Fruit fly (Drosophila melanogaster): ENCODE data around the gene CG13003.
A peak's percentile ranks its signal among the peaks of the same experiment; 100 is the strongest.

The CG13003 gene

DNA sequence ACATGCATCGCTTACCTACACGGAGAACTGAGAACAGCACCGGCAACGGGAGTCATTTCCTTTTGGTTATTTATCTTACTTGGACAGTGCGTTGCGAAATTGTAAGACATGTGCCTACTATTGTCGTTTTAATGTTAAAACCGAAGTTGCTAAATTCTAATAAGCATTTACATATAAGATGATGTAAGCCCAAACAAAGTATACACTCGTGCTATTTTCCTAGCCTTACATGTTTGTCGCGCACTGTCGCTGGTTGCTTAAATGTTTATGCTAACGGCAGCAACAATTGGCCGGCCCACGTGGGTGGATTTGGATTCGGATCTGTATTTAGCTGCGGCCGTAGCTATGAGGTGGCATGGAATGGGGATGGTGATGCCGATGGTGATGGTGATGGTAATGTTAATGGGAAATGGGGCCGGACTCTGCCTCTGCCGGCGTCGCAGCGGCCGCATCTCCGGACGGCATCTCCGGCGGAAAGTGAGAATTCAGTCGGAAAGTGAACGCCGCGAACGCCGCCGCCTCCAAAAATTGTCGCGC, 65.1 kb downstream of the CG13003 start, which contains the start of gene CG4829:
Gene CG4829, plus strand, starts transcription at position 487 of the 537 bp plus-strand sequence.
- TF ChIP-seq CG2678 (tag; optimal IDR thresholded peaks at IDR 0.05) (peak; percentile 94), CG10366 (GFP tag; IDR thresholded peaks at IDR 0.05) (peak; percentile 87), chinmo (GFP tag; IDR thresholded peaks at IDR 0.05; ENCODE audit: partially characterized antibody) (no peak), CG11398 (GFP tag; optimal IDR thresholded peaks at IDR 0.05) (peak; percentile 69), croc (GFP tag; conservative IDR thresholded peaks at IDR 0.05) (peak; percentile 67), CG10565 (GFP tag; optimal IDR thresholded peaks at IDR 0.05) (peak; percentile 40), Dref (GFP tag; IDR thresholded peaks at IDR 0.05) (no peak), CG7372 (GFP tag; IDR thresholded peaks at IDR 0.05) (peak; percentile 79), otp (GFP tag; IDR thresholded peaks at IDR 0.05) (peak; percentile 86), Jarid2 (GFP tag; optimal IDR thresholded peaks at IDR 0.05) (peak; percentile 64), her (GFP tag; optimal IDR thresholded peaks at IDR 0.05) (peak; percentile 86), schlank (tag; optimal IDR thresholded peaks at IDR 0.05) (peak; percentile 74), pho (GFP tag; optimal IDR thresholded peaks at IDR 0.05) (peak; percentile 74), CG13287 (GFP tag; IDR thresholded peaks at IDR 0.05; ENCODE audit: partially characterized antibody) (no peak), Sry-β (GFP tag; optimal IDR thresholded peaks at IDR 0.05) (peak; percentile 6), pum (GFP tag; optimal IDR thresholded peaks at IDR 0.05) (peak; percentile 83), dmrt99B (tag; optimal IDR thresholded peaks at IDR 0.05) (peak; percentile 94), CG2120 (GFP tag; optimal IDR thresholded peaks at IDR 0.05) (peak; percentile 85), H2.0 (GFP tag; IDR thresholded peaks at IDR 0.05) (peak; percentile 88), CG10462 (GFP tag; optimal IDR thresholded peaks at IDR 0.05) (peak; percentile 53), CG9932 (GFP tag; IDR thresholded peaks at IDR 0.05) (peak; percentile 84), CG6689 (GFP tag; IDR thresholded peaks at IDR 0.05) (peak; percentile 87), CG10959 (GFP tag; IDR thresholded peaks at IDR 0.05) (peak; percentile 78), Dfd (GFP tag; optimal IDR thresholded peaks at IDR 0.05) (no peak), PHDP (tag; optimal IDR thresholded peaks at IDR 0.05) (peak; percentile 91), CG18599 (GFP tag; optimal IDR thresholded peaks at IDR 0.05) (peak; percentile 87), Hr78 (GFP tag; optimal IDR thresholded peaks at IDR 0.05) (peak in 1 of 2 experiments; percentile 61), CG6654 (GFP tag; optimal IDR thresholded peaks at IDR 0.05) (peak; percentile 71), Elba2 (GFP tag; optimal IDR thresholded peaks at IDR 0.05) (no peak), CG10654 (GFP tag; optimal IDR thresholded peaks at IDR 0.05) (peak; percentile 82), lov (optimal IDR thresholded peaks at IDR 0.05) (no peak), lov (GFP tag; IDR thresholded peaks at IDR 0.05) (peak; percentile 83; the same call in 2 of the 3 replicates), CG6175 (GFP tag; IDR thresholded peaks at IDR 0.05) (peak; percentile 73; the same call in 2 of the 3 replicates), CG1603 (tag; optimal IDR thresholded peaks at IDR 0.05) (peak; percentile 95), CG7556 (GFP tag; optimal IDR thresholded peaks at IDR 0.05) (peak; percentile 81), Ssrp (tag; optimal IDR thresholded peaks at IDR 0.05) (peak; percentile 83), CG8290 (GFP tag; optimal IDR thresholded peaks at IDR 0.05) (peak; percentile 11), CG8290 (tag; optimal IDR thresholded peaks at IDR 0.05) (peak in 1 of 2 experiments; percentile 97), tup (GFP tag; optimal IDR thresholded peaks at IDR 0.05) (peak; percentile 40), Opbp (GFP tag; IDR thresholded peaks at IDR 0.05; ENCODE audit: partially characterized antibody) (no peak), slp2 (GFP tag; optimal IDR thresholded peaks at IDR 0.05) (peak; percentile 75), CG43689 (GFP tag; IDR thresholded peaks at IDR 0.05) (peak; percentile 70), Lim3 (GFP tag; IDR thresholded peaks at IDR 0.05) (peak; percentile 60), Lpt (GFP tag; optimal IDR thresholded peaks at IDR 0.05) (no peak), sd (tag; optimal IDR thresholded peaks at IDR 0.05) (peak; percentile 66), prd (optimal IDR thresholded peaks at IDR 0.05) (no peak), prd (GFP tag; IDR thresholded peaks at IDR 0.05) (peak; percentile 90), CG18262 (tag; optimal IDR thresholded peaks at IDR 0.05) (peak; percentile 87), CG42726 (GFP tag; IDR thresholded peaks at IDR 0.05; ENCODE audit: partially characterized antibody) (no peak), zf30C (GFP tag; optimal IDR thresholded peaks at IDR 0.05) (no peak), Pdp1 (GFP tag; optimal IDR thresholded peaks at IDR 0.05) (peak; percentile 83 to 87)
